Worm (Caenorhabditis elegans) whole organism, L4 larva: ENCODE results near the gene F32E10.9.

Source experiments
- F10B5.3 ChIP-seq: sonication (generic microtip); optimal IDR thresholded peaks from 2 replicates; lab custom pipeline; 2016; ENCODE audit warnings: mild to moderate bottlenecking, missing genetic modification characterization, missing compliant biosample characterization
- F49E8.2 ChIP-seq: sonication (generic microtip); optimal IDR thresholded peaks from 2 replicates; lab custom pipeline; 2016; ENCODE audit warnings: missing compliant biosample characterization, mild to moderate bottlenecking, missing genetic modification characterization, borderline replicate concordance
- R02D3.7 ChIP-seq: fragments of 150-350 bp; sonication (generic microtip); optimal IDR thresholded peaks from 3 replicates; lab custom pipeline; 2014; ENCODE audit warnings: missing biosample characterization, missing genetic modification characterization
- T20F7.1 ChIP-seq: fragments of 200-800 bp; sonication (Bioruptor generic); optimal IDR thresholded peaks from 2 replicates; lab custom pipeline; 2018; ENCODE audit warnings: mild to moderate bottlenecking, missing genetic modification characterization, missing compliant biosample characterization
- T26A8.4 ChIP-seq: fragments of 200-800 bp; sonication (Bioruptor generic); IDR thresholded peaks from 2 replicates; pipeline ENCODE4 v1.3.6; 2022; ENCODE audit warnings: missing genetic modification characterization, missing compliant biosample characterization
- Y48G9A.11 ChIP-seq: fragments of 200-800 bp; sonication (Bioruptor generic); IDR thresholded peaks from 2 replicates; pipeline ENCODE4 v1.3.6; 2022; ENCODE audit warnings: missing genetic modification reagents, missing genetic modification characterization, missing compliant biosample characterization
- Y5F2A.4 ChIP-seq: fragments of 200-800 bp; sonication (Bioruptor generic); optimal IDR thresholded peaks from 2 replicates; lab custom pipeline; 2018; ENCODE audit warnings: mild to moderate bottlenecking, missing genetic modification characterization, missing compliant biosample characterization
- Y75B8A.6 ChIP-seq: fragments of 200-800 bp; sonication (Bioruptor generic); IDR thresholded peaks from 2 replicates; pipeline ENCODE4 v1.3.6; 2022; ENCODE audit warnings: missing genetic modification reagents, missing genetic modification characterization, missing compliant biosample characterization
- ZK337.2 ChIP-seq: fragments of 200-800 bp; sonication (Bioruptor generic); IDR thresholded peaks from 2 replicates; pipeline ENCODE4 v1.3.6; 2022; ENCODE audit warnings: missing genetic modification reagents, missing genetic modification characterization, missing compliant biosample characterization
- ama-1 ChIP-seq: fragments of 150-350 bp; optimal IDR thresholded peaks from 2 replicates; lab custom pipeline; 2014; ENCODE audit warnings: inconsistent platforms, mixed read lengths
- arid-1 ChIP-seq: fragments of 200-800 bp; sonication (Bioruptor generic); conservative IDR thresholded peaks from 2 replicates; pipeline ENCODE4 v1.3.6; 2022; ENCODE audit warnings: missing genetic modification reagents, missing genetic modification characterization, missing compliant biosample characterization
- attf-4 ChIP-seq: sonication (generic microtip); optimal IDR thresholded peaks from 3 replicates; lab custom pipeline; 2017; ENCODE audit warnings: missing biosample characterization, missing genetic modification characterization
- ceh-20 ChIP-seq: fragments of 200-800 bp; sonication (Bioruptor generic); IDR thresholded peaks from 2 replicates; pipeline ENCODE4 v1.3.6; 2022; ENCODE audit warnings: missing genetic modification reagents, missing genetic modification characterization, missing compliant biosample characterization
- ceh-32 ChIP-seq: sonication (generic microtip); optimal IDR thresholded peaks from 2 replicates; lab custom pipeline; 2016; ENCODE audit warnings: mild to moderate bottlenecking, missing genetic modification characterization, missing compliant biosample characterization; ENCODE audit not compliant: poor library complexity
- ces-1 ChIP-seq: fragments of 150-350 bp; sonication (generic microtip); optimal IDR thresholded peaks from 4 replicates; lab custom pipeline; 2014; ENCODE audit warnings: missing biosample characterization, missing genetic modification reagents, missing genetic modification characterization
- cey-2 ChIP-seq: sonication (generic microtip); optimal IDR thresholded peaks from 3 replicates; lab custom pipeline; 2017; ENCODE audit warnings: missing genetic modification characterization, mild to moderate bottlenecking, missing compliant biosample characterization, antibody characterized with exemption, borderline replicate concordance; ENCODE audit not compliant: insufficient read depth
- daf-16 ChIP-seq, 3 experiments: sonication (generic microtip); optimal IDR thresholded peaks; 2 replicates each; lab custom pipeline; 2016 to 2017; ENCODE audit warnings: missing genetic modification characterization in 3 of 3, missing genetic modification reagents in 3 of 3, mild to moderate bottlenecking in 2 of 3, missing compliant biosample characterization in 2 of 3, missing biosample characterization in 1 of 3, moderate library complexity in 1 of 3
- dmd-9 ChIP-seq: fragments of 200-800 bp; sonication (Bioruptor generic); IDR thresholded peaks from 2 replicates; pipeline ENCODE4 v1.3.6; 2022; ENCODE audit warnings: missing genetic modification reagents, missing genetic modification characterization, missing compliant biosample characterization
- dpl-1 ChIP-seq: fragments of 150-350 bp; optimal IDR thresholded peaks from 2 replicates; lab custom pipeline; 2014; ENCODE audit warnings: missing biosample characterization, missing genetic modification reagents, missing genetic modification characterization
- duxl-1 ChIP-seq: sonication (generic microtip); optimal IDR thresholded peaks from 2 replicates; lab custom pipeline; 2016; ENCODE audit warnings: mild to moderate bottlenecking, missing genetic modification characterization, moderate library complexity, missing compliant biosample characterization; ENCODE audit not compliant: poor library complexity
- dve-1 ChIP-seq: sonication (generic microtip); optimal IDR thresholded peaks from 2 replicates; lab custom pipeline; 2017; ENCODE audit warnings: antibody characterized with exemption, mild to moderate bottlenecking, missing genetic modification characterization, missing compliant biosample characterization; ENCODE audit not compliant: insufficient read depth
- egl-27 ChIP-seq: sonication (generic microtip); optimal IDR thresholded peaks from 3 replicates; lab custom pipeline; 2017; ENCODE audit warnings: missing biosample characterization, missing genetic modification reagents, missing genetic modification characterization
- fos-1 ChIP-seq: fragments of 150-350 bp; optimal IDR thresholded peaks from 2 replicates; lab custom pipeline; 2014; ENCODE audit warnings: missing biosample characterization, missing genetic modification characterization
- hif-1 ChIP-seq, 2 experiments: sonication (generic microtip); optimal IDR thresholded peaks; 2 replicates each; lab custom pipeline; 2016 to 2017; ENCODE audit warnings: missing compliant biosample characterization in 2 of 2, missing genetic modification characterization in 2 of 2, missing genetic modification reagents in 2 of 2, missing genotype in 2 of 2, mild to moderate bottlenecking in 1 of 2
- hlh-11 ChIP-seq: fragments of 200-800 bp; sonication (Bioruptor generic); optimal IDR thresholded peaks from 2 replicates; lab custom pipeline; 2018; ENCODE audit warnings: mild to moderate bottlenecking, missing genetic modification characterization, missing compliant biosample characterization
- hmg-1.1 ChIP-seq: fragments of 200-800 bp; sonication (Bioruptor generic); IDR thresholded peaks from 2 replicates; pipeline ENCODE4 v1.3.6; 2022; ENCODE audit warnings: missing genetic modification reagents, missing genetic modification characterization, missing compliant biosample characterization
- lim-7 ChIP-seq: fragments of 200-800 bp; sonication (Bioruptor generic); IDR thresholded peaks from 2 replicates; pipeline ENCODE4 v1.3.6; 2022; ENCODE audit warnings: missing genetic modification characterization, missing compliant biosample characterization
- lin-1 ChIP-seq: fragments of 200-800 bp; sonication (Bioruptor generic); IDR thresholded peaks from 2 replicates; pipeline ENCODE4 v1.3.6; 2022; ENCODE audit warnings: missing genetic modification reagents, missing genetic modification characterization, missing compliant biosample characterization
- lin-15B ChIP-seq: fragments of 150-350 bp; sonication (generic microtip); optimal IDR thresholded peaks from 3 replicates; lab custom pipeline; 2014; ENCODE audit warnings: missing biosample characterization, missing genetic modification characterization
- lin-29 ChIP-seq: fragments of 200-800 bp; sonication (Bioruptor generic); IDR thresholded peaks from 2 replicates; pipeline ENCODE4 v1.3.6; 2022; ENCODE audit warnings: missing genetic modification reagents, missing genetic modification characterization, missing compliant biosample characterization
- lin-38 ChIP-seq: fragments of 200-800 bp; sonication (Bioruptor generic); IDR thresholded peaks from 2 replicates; pipeline ENCODE4 v1.3.6; 2022; ENCODE audit warnings: missing genetic modification reagents, missing genetic modification characterization, missing compliant biosample characterization
- lir-3 ChIP-seq: sonication (generic microtip); optimal IDR thresholded peaks from 2 replicates; lab custom pipeline; 2016; ENCODE audit warnings: mild to moderate bottlenecking, missing genetic modification characterization, missing compliant biosample characterization
- lsy-2 ChIP-seq, 2 experiments: fragments of 150-350 bp in 1 of 2; sonication (generic microtip) in 1 of 2; optimal IDR thresholded peaks; 2 replicates each; lab custom pipeline; 2014 to 2017; ENCODE audit warnings: missing biosample characterization in 2 of 2, missing genetic modification characterization in 2 of 2
- madf-5 ChIP-seq, 2 experiments: fragments of 200-800 bp; sonication (Bioruptor generic); IDR thresholded peaks; 2 replicates each; pipeline ENCODE4 v1.3.6; 2022; ENCODE audit warnings: missing compliant biosample characterization in 2 of 2, missing genetic modification characterization in 2 of 2
- madf-9 ChIP-seq: fragments of 200-800 bp; sonication (Bioruptor generic); conservative IDR thresholded peaks from 2 replicates; pipeline ENCODE4 v1.3.6; 2022; ENCODE audit warnings: missing genetic modification reagents, missing genetic modification characterization, missing compliant biosample characterization
- mdt-29 ChIP-seq: fragments of 200-800 bp; sonication (Bioruptor generic); IDR thresholded peaks from 2 replicates; pipeline ENCODE4 v1.3.6; 2022; ENCODE audit warnings: missing genetic modification reagents, missing genetic modification characterization, missing compliant biosample characterization
- mxl-2 ChIP-seq: fragments of 200-800 bp; sonication (Bioruptor generic); conservative IDR thresholded peaks from 2 replicates; pipeline ENCODE4 v1.3.6; 2022; ENCODE audit warnings: missing genetic modification reagents, missing genetic modification characterization, missing compliant biosample characterization
- mxl-3 ChIP-seq: fragments of 200-800 bp; sonication (Bioruptor generic); optimal IDR thresholded peaks from 2 replicates; lab custom pipeline; 2018; ENCODE audit warnings: mild to moderate bottlenecking, missing genetic modification characterization, missing compliant biosample characterization
- nhr-10 ChIP-seq: fragments of 150-350 bp; optimal IDR thresholded peaks from 2 replicates; lab custom pipeline; 2014; ENCODE audit warnings: missing biosample characterization, missing genetic modification characterization
- nhr-41 ChIP-seq: fragments of 200-800 bp; sonication (Bioruptor generic); IDR thresholded peaks from 2 replicates; pipeline ENCODE4 v1.3.6; 2022; ENCODE audit warnings: missing genetic modification reagents, missing genetic modification characterization, missing compliant biosample characterization
- nhr-42 ChIP-seq: fragments of 200-800 bp; sonication (Bioruptor generic); IDR thresholded peaks from 2 replicates; pipeline ENCODE4 v1.3.6; 2022; ENCODE audit warnings: missing genetic modification characterization, missing compliant biosample characterization
- skn-1 ChIP-seq: fragments of 150-350 bp; optimal IDR thresholded peaks from 2 replicates; lab custom pipeline; 2014; ENCODE audit warnings: missing biosample characterization, missing genetic modification characterization
- snpc-4 ChIP-seq: fragments of 150-350 bp; optimal IDR thresholded peaks from 2 replicates; lab custom pipeline; 2014; ENCODE audit warnings: missing biosample characterization, missing genetic modification characterization
- spr-1 ChIP-seq: sonication (generic microtip); optimal IDR thresholded peaks from 2 replicates; lab custom pipeline; 2016; ENCODE audit warnings: mild to moderate bottlenecking, missing genetic modification characterization, missing compliant biosample characterization
- unc-39 ChIP-seq: sonication (generic microtip); optimal IDR thresholded peaks from 2 replicates; lab custom pipeline; 2017; ENCODE audit warnings: missing biosample characterization, missing genetic modification characterization
- unc-62 ChIP-seq, 3 experiments: fragments of 150-350 bp in 1 of 3; sonication (generic microtip); optimal IDR thresholded peaks in 2 of 3; peaks in 1 of 3; 1 replicate in 1 of 3; 2 replicates in 2 of 3; lab custom pipeline; 2014 to 2017; ENCODE audit warnings: missing biosample characterization in 3 of 3, missing genetic modification characterization in 3 of 3, missing genetic modification reagents in 3 of 3, missing genotype in 1 of 3
- zag-1 ChIP-seq: fragments of 150-350 bp; optimal IDR thresholded peaks from 2 replicates; lab custom pipeline; 2014; ENCODE audit warnings: missing biosample characterization, missing genetic modification characterization
- zfp-2 ChIP-seq: sonication (generic microtip); optimal IDR thresholded peaks from 2 replicates; lab custom pipeline; 2016; ENCODE audit warnings: mild to moderate bottlenecking, missing genetic modification characterization, missing compliant biosample characterization
- zfp-3 ChIP-seq: fragments of 200-800 bp; sonication (Bioruptor generic); conservative IDR thresholded peaks from 2 replicates; pipeline ENCODE4 v1.3.6; 2022; ENCODE audit warnings: missing genetic modification reagents, missing genetic modification characterization, missing compliant biosample characterization
- ztf-11 ChIP-seq: fragments of 150-350 bp; optimal IDR thresholded peaks from 2 replicates; lab custom pipeline; 2014; ENCODE audit warnings: missing biosample characterization, missing genetic modification characterization

F32E10.9 gene

ce11 chrIV:7561614-7562142, 2.1 kb downstream of the F32E10.9 start, which contains the start of gene ima-3:
TSS of gene ima-3 (minus strand) at chrIV:7561664.
- no peak for TF ChIP-seq snpc-4 (tag; lab: Kevin White, UChicago)
- TF ChIP-seq lsy-2 (tag; optimal IDR thresholded peaks at IDR 0.05; lab: Kevin White, UChicago), result peak in 1 of 2 experiments; percentile 62
- no peak for TF ChIP-seq madf-9 (GFP tag; lab: Robert Waterston, UW)
- TF ChIP-seq lin-38 (GFP tag; lab: Robert Waterston, UW), result peak; percentile 73
- TF ChIP-seq attf-4, result no peak
- TF ChIP-seq unc-62 (GFP tag; optimal IDR thresholded peaks at IDR 0.05 in 1 of 2; lab: Kevin White, UChicago), result no peak
- TF ChIP-seq unc-62 (tag; optimal IDR thresholded peaks at IDR 0.05; lab: Kevin White, UChicago), result no peak
- TF ChIP-seq R02D3.7, result no peak
- no peak for TF ChIP-seq ztf-11 (tag; lab: Kevin White, UChicago)
- no peak for TF ChIP-seq daf-16 (GFP tag; optimal IDR thresholded peaks at IDR 0.05; lab: Kevin White, UChicago)
- no peak for TF ChIP-seq daf-16 (tag; optimal IDR thresholded peaks at IDR 0.05; lab: Kevin White, UChicago)
- TF ChIP-seq Y5F2A.4 (GFP tag; lab: Kevin White, UChicago), result no peak
- no peak for TF ChIP-seq arid-1 (GFP tag; lab: Robert Waterston, UW)
- TF ChIP-seq hlh-11 (tag; lab: Kevin White, UChicago), result no peak
- no peak for TF ChIP-seq zfp-3 (GFP tag; lab: Robert Waterston, UW)
- TF ChIP-seq fos-1 (tag; lab: Kevin White, UChicago), result no peak
- no peak for TF ChIP-seq ceh-32 (tag; lab: Kevin White, UChicago)
- no peak for TF ChIP-seq mxl-3 (GFP tag; lab: Kevin White, UChicago)
- TF ChIP-seq Y48G9A.11 (GFP tag; lab: Robert Waterston, UW), result no peak
- no peak for TF ChIP-seq F49E8.2 (tag; lab: Kevin White, UChicago)
- TF ChIP-seq madf-5 (GFP tag; IDR thresholded peaks at IDR 0.05; lab: Robert Waterston, UW), result no peak
- TF ChIP-seq egl-27 (tag; lab: Kevin White, UChicago), result no peak
- TF ChIP-seq mdt-29 (GFP tag; lab: Robert Waterston, UW), result no peak
- TF ChIP-seq dmd-9 (GFP tag; lab: Robert Waterston, UW), result no peak
- no peak for TF ChIP-seq lin-15B (tag; lab: Kevin White, UChicago)
- TF ChIP-seq spr-1, result no peak
- no peak for TF ChIP-seq F10B5.3
- TF ChIP-seq dve-1, result peak; percentile 30
- no peak for TF ChIP-seq ces-1 (GFP tag; lab: Kevin White, UChicago)
- no peak for TF ChIP-seq lin-1 (GFP tag; lab: Robert Waterston, UW)
- no peak for TF ChIP-seq ceh-20 (GFP tag; lab: Robert Waterston, UW)
- TF ChIP-seq ZK337.2, result no peak
- TF ChIP-seq mxl-2 (GFP tag; lab: Robert Waterston, UW), result no peak
- no peak for TF ChIP-seq zfp-2
- no peak for TF ChIP-seq nhr-41 (GFP tag; lab: Robert Waterston, UW)
- TF ChIP-seq hif-1 (tag; optimal IDR thresholded peaks at IDR 0.05; lab: Kevin White, UChicago), result peak in 1 of 2 experiments; percentile 47
- TF ChIP-seq T20F7.1 (GFP tag; lab: Kevin White, UChicago), result no peak
- TF ChIP-seq cey-2 (tag; lab: Kevin White, UChicago), result no peak
- no peak for TF ChIP-seq zag-1 (tag; lab: Kevin White, UChicago)
- TF ChIP-seq lin-29 (GFP tag; lab: Robert Waterston, UW), result no peak
- peak; percentile 2 for TF ChIP-seq ama-1 (lab: Kevin White, UChicago)
- no peak for TF ChIP-seq nhr-10 (tag; lab: Kevin White, UChicago)
- no peak for TF ChIP-seq unc-39 (tag; lab: Kevin White, UChicago)
- TF ChIP-seq skn-1 (tag; lab: Kevin White, UChicago), result no peak
- no peak for TF ChIP-seq duxl-1 (tag; lab: Kevin White, UChicago)
- TF ChIP-seq Y75B8A.6 (GFP tag; lab: Robert Waterston, UW), result no peak
- no peak for TF ChIP-seq hmg-1.1 (GFP tag; lab: Robert Waterston, UW)
- TF ChIP-seq dpl-1 (GFP tag; lab: Kevin White, UChicago), result peak; percentile 25
- no peak for TF ChIP-seq nhr-42 (GFP tag; lab: Robert Waterston, UW)
- no peak for TF ChIP-seq lim-7 (GFP tag; lab: Robert Waterston, UW)
- no peak for TF ChIP-seq T26A8.4
- TF ChIP-seq lir-3 (tag; lab: Kevin White, UChicago), result no peak
